Fruit fly (Drosophila melanogaster): Measurements from ENCODE around the gene CG45072.

The CG45072 gene

DNA sequence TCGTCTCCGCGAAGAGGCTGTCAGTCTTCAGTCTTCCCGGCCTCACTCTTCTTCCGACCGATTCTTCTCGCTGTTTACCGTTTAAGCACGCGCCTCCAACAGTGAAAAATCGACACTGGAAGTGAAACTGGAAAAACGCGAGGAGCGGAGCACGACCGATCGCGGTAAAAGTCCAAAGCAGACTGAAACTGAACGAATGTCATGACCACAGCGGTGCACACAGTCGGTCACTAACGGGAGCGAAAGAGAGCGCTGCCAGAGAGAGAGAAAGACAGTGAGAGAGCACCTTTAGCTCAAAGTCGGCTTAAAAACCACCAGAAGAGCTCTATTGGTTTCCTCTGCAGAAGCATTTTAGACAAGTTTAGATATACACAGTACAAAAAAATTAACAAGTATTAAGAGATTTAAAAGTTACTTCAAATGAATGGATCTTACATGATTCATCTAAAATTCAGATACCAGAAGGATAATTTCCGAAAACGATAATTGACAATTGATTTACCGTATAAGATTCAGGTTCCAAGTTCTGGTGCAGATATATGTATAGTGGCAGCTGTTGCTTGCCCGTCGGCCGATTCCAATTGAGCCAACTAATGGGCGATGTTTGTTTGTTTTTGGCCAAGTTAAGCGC lies 37.4 kb upstream of the CG45072 start, which contains the start of gene CG11498:
Gene CG11498, minus strand, starts transcription at position 162 of the 631 bp plus-strand sequence.
- TF ChIP-seq fru (GFP tag; optimal IDR thresholded peaks at IDR 0.05) (peak; percentile 15), Myc (optimal IDR thresholded peaks at IDR 0.05) (no peak), br (GFP tag; optimal IDR thresholded peaks at IDR 0.05) (no peak), dsf (GFP tag; optimal IDR thresholded peaks at IDR 0.05; ENCODE audit: borderline replicate concordance) (no peak), dl (GFP tag; optimal IDR thresholded peaks at IDR 0.05; ENCODE audit: insufficient read depth in 1 of 2, partially characterized antibody in 2 of 2) (peak; percentile 4 to 32), Dfd (GFP tag; optimal IDR thresholded peaks at IDR 0.05) (no peak), sage (GFP tag; optimal IDR thresholded peaks at IDR 0.05) (no peak), Jra (GFP tag; optimal IDR thresholded peaks at IDR 0.05) (no peak), tai (GFP tag; optimal IDR thresholded peaks at IDR 0.05) (no peak), Dif (GFP tag; optimal IDR thresholded peaks at IDR 0.05; ENCODE audit: partially characterized antibody) (peak; percentile 44), GATAd (GFP tag; optimal IDR thresholded peaks at IDR 0.05) (no peak), brk (GFP tag; optimal IDR thresholded peaks at IDR 0.05) (no peak), ey (GFP tag; optimal IDR thresholded peaks at IDR 0.05) (no peak), jim (GFP tag; optimal IDR thresholded peaks at IDR 0.05) (no peak)

DNA sequence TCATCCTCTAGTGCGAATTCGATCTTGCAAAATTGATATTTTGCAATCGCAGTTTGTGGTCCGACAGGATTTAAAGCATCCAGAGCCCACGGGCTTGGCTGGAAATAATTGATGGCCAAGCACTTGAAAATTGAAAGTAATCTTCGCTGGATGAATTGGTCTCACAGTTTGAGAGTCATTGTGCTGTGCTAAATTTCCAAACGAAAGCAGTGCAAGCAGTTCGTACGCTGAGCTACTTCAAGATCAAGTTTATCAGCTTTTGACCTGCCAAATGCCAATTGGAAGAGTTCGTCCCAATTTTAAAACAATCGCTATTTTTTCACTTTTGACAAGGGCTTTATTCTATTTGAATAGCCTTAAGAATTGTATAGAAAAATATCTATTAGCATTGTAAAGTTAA lies 30.8 kb upstream of the CG45072 start:
- peak; percentile 34 for TF ChIP-seq Myc (optimal IDR thresholded peaks at IDR 0.05)
- no peak for TF ChIP-seq usp (GFP tag; optimal IDR thresholded peaks at IDR 0.05)

DNA sequence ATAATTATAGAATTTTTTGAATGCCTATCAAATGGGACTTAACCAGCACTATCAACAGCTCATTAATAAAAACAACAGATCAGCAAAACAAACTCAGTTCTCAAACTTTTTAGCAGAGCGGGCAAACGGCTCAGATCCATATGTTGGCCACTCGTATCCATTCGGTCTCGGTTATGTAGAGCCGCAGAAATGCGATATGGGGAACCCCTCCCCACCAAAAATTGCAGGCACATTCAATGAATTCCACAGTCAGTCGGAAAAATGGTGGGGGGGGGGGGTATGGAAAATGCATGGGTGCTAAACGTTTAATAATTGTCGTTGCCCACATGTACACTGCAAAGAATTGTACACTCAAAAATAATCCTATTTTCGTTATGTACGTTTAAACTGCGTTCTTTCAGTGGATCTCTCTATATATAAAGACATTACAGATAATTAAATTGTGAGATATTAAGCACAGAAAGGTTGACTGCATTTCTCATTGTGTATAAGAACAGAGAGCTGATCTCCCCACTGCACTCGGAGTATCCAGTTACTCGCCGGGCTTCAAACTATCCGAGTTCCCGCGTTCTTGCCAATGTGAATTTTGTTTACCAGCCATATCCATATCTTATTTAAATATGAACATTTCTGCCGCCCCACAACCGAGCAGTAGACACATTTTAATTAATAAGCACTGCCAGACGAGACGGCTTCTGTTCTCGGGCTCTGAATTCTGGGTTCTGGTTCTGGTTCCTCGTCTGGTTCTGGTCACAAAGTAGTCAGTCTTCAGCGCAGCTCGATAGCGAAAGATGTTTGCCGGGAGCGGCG lies 28.4 kb upstream of the CG45072 start, which contains the start of gene CG15529:
Gene CG15529, plus strand, starts transcription at position 760 of the 810 bp plus-strand sequence.
- TF ChIP-seq ey (GFP tag; optimal IDR thresholded peaks at IDR 0.05): peak; percentile 26
- no peak for TF ChIP-seq Hnf4 (GFP tag; optimal IDR thresholded peaks at IDR 0.05)
- peak; percentile 30 for TF ChIP-seq rgr (GFP tag; optimal IDR thresholded peaks at IDR 0.05)
- TF ChIP-seq dl (GFP tag; optimal IDR thresholded peaks at IDR 0.05; ENCODE audit: insufficient read depth in 1 of 2, partially characterized antibody in 2 of 2): no peak
- no peak for TF ChIP-seq Hr83 (GFP tag; optimal IDR thresholded peaks at IDR 0.05; ENCODE audit: poor library complexity, severe bottlenecking)
- no peak for TF ChIP-seq CrebA (GFP tag; optimal IDR thresholded peaks at IDR 0.05; ENCODE audit: borderline replicate concordance)
- TF ChIP-seq h (GFP tag; optimal IDR thresholded peaks at IDR 0.05): peak; percentile 57
- TF ChIP-seq foxo (GFP tag; optimal IDR thresholded peaks at IDR 0.05): peak in 1 of 2 experiments; percentile 1
- peak; percentile 39 for TF ChIP-seq HLH106 (tag; optimal IDR thresholded peaks at IDR 0.05)
- TF ChIP-seq Rel (GFP tag; optimal IDR thresholded peaks at IDR 0.05): no peak
- peak; percentile 11 for TF ChIP-seq Rel (tag; optimal IDR thresholded peaks at IDR 0.05)

DNA sequence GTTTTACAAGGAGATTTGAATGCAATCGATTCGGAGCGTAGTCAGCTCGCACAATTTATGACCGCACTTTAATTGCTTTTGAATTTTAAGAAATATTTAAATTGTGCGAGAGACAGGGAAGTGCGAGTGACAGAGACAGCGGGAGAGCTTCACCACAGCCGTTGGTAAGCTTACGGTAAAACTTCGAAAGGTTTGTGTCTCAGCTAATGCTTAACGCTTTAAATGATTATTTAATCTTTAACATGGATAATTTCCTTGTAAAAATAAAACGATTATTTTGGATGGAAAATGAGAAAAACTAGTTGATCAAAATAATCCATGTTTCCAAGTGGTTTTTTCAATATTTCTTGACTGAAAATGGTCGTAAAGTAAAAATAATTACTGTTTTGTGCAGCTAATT lies 27.5 kb upstream of the CG45072 start:
- TF ChIP-seq Myc (optimal IDR thresholded peaks at IDR 0.05): peak; percentile 8
- TF ChIP-seq Rel (GFP tag; optimal IDR thresholded peaks at IDR 0.05): no peak
- TF ChIP-seq Rel (tag; optimal IDR thresholded peaks at IDR 0.05): no peak

DNA sequence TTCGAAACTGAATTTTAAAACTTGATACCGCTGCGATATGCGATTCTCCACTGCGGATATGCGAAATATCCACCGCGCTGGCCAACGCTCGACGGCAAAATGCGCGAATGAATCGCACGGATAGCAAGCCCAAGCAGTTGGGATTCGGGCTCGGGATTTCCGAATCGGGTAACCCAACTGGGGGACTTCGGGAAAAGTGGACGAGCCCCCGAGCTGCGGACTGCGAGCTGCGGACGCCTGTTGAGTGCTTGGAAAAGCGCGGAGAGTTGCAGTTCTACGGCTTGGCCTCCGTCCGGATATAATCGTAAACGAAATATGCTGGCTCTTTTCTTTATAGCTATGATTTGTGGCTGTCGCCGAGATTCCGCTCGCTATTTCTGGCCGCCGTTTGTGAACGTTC lies 26.4 kb upstream of the CG45072 start, which contains the start of gene AdoR:
Gene AdoR, minus strand, starts transcription at position 101 of the 400 bp plus-strand sequence.
- TF ChIP-seq CG32264 (GFP tag; optimal IDR thresholded peaks at IDR 0.05): no peak
- no peak for TF ChIP-seq tai (GFP tag; optimal IDR thresholded peaks at IDR 0.05)
- no peak for TF ChIP-seq Mio (GFP tag; optimal IDR thresholded peaks at IDR 0.05)
- TF ChIP-seq Myc (optimal IDR thresholded peaks at IDR 0.05): no peak
- TF ChIP-seq pan (optimal IDR thresholded peaks at IDR 0.05): no peak
- no peak for TF ChIP-seq CrebA (GFP tag; optimal IDR thresholded peaks at IDR 0.05; ENCODE audit: borderline replicate concordance)
- no peak for TF ChIP-seq Dif (GFP tag; optimal IDR thresholded peaks at IDR 0.05; ENCODE audit: partially characterized antibody)
- TF ChIP-seq GATAd (GFP tag; optimal IDR thresholded peaks at IDR 0.05): no peak
- no peak for TF ChIP-seq Rel (GFP tag; optimal IDR thresholded peaks at IDR 0.05)
- no peak for TF ChIP-seq Rel (tag; optimal IDR thresholded peaks at IDR 0.05)
- TF ChIP-seq sage (GFP tag; optimal IDR thresholded peaks at IDR 0.05): no peak
- no peak for TF ChIP-seq Sp1 (GFP tag; optimal IDR thresholded peaks at IDR 0.05)
- no peak for TF ChIP-seq rgr (GFP tag; optimal IDR thresholded peaks at IDR 0.05)
- TF ChIP-seq Vsx2 (GFP tag; optimal IDR thresholded peaks at IDR 0.05; ENCODE audit: partially characterized antibody): no peak
- no peak for TF ChIP-seq HLH106 (tag; optimal IDR thresholded peaks at IDR 0.05)
- TF ChIP-seq fru (GFP tag; optimal IDR thresholded peaks at IDR 0.05): no peak
- no peak for TF ChIP-seq dl (GFP tag; optimal IDR thresholded peaks at IDR 0.05; ENCODE audit: insufficient read depth in 1 of 2, partially characterized antibody in 2 of 2)
- no peak for TF ChIP-seq Hr78 (GFP tag; optimal IDR thresholded peaks at IDR 0.05)

Measured in whole organism, wandering third instar larva.